Worm (Caenorhabditis elegans) whole organism, late embryonic: ENCODE measurements around the gene Y36E3A.2.
A peak's percentile ranks its signal among the peaks of the same experiment; 100 is the strongest.

Source experiments
- F13H6.1 ChIP-seq: sonication (generic microtip); optimal IDR thresholded peaks from 2 replicates; lab custom pipeline; 2016; ENCODE audit warnings: missing genetic modification characterization, missing compliant biosample characterization
- T23F11.4 ChIP-seq: fragments of 200-800 bp; sonication (Bioruptor generic); optimal IDR thresholded peaks from 2 replicates; lab custom pipeline; 2018; ENCODE audit warnings: mild to moderate bottlenecking, missing genetic modification characterization, missing compliant biosample characterization
- Y22D7AL.16 ChIP-seq: sonication (generic microtip); optimal IDR thresholded peaks from 2 replicates; lab custom pipeline; 2016; ENCODE audit warnings: missing genetic modification characterization, missing compliant biosample characterization
- ama-1 ChIP-seq: fragments of 150-350 bp; optimal IDR thresholded peaks from 2 replicates; lab custom pipeline; 2014
- ceh-14 ChIP-seq: sonication (generic microtip); optimal IDR thresholded peaks from 2 replicates; lab custom pipeline; 2016; ENCODE audit warnings: missing genotype, missing genetic modification characterization, missing compliant biosample characterization
- ceh-18 ChIP-seq: sonication (generic microtip); optimal IDR thresholded peaks from 2 replicates; lab custom pipeline; 2016; ENCODE audit warnings: missing genetic modification characterization, missing compliant biosample characterization
- ceh-19 ChIP-seq: fragments of 200-800 bp; sonication (Bioruptor generic); optimal IDR thresholded peaks from 2 replicates; lab custom pipeline; 2018; ENCODE audit warnings: mild to moderate bottlenecking, missing genetic modification characterization, missing compliant biosample characterization
- ceh-2 ChIP-seq: sonication (generic microtip); optimal IDR thresholded peaks from 2 replicates; lab custom pipeline; 2016; ENCODE audit warnings: missing genotype, missing genetic modification characterization, missing compliant biosample characterization
- ceh-22 ChIP-seq: sonication (generic microtip); optimal IDR thresholded peaks from 2 replicates; lab custom pipeline; 2017; ENCODE audit warnings: missing biosample characterization, missing genetic modification characterization
- ceh-24 ChIP-seq: sonication (generic microtip); optimal IDR thresholded peaks from 2 replicates; lab custom pipeline; 2016; ENCODE audit warnings: mild to moderate bottlenecking, missing genetic modification characterization, missing compliant biosample characterization
- ceh-30 ChIP-seq: fragments of 150-350 bp; optimal IDR thresholded peaks from 2 replicates; lab custom pipeline; 2014; ENCODE audit warnings: missing biosample characterization, missing genetic modification characterization
- ceh-31 ChIP-seq: sonication (generic microtip); optimal IDR thresholded peaks from 2 replicates; lab custom pipeline; 2016; ENCODE audit warnings: missing genetic modification characterization, missing compliant biosample characterization
- ceh-34 ChIP-seq: sonication (generic microtip); optimal IDR thresholded peaks from 2 replicates; lab custom pipeline; 2016; ENCODE audit warnings: mild to moderate bottlenecking, missing genetic modification characterization, missing compliant biosample characterization
- ceh-45 ChIP-seq: fragments of 200-800 bp; sonication (Bioruptor generic); IDR thresholded peaks from 2 replicates; pipeline ENCODE4 v1.3.6; 2022; ENCODE audit warnings: missing genetic modification reagents, missing genetic modification characterization, missing compliant biosample characterization
- ceh-48 ChIP-seq: sonication (generic microtip); optimal IDR thresholded peaks from 2 replicates; lab custom pipeline; 2016; ENCODE audit warnings: missing genetic modification characterization, inconsistent platforms, missing compliant biosample characterization
- ceh-6 ChIP-seq: fragments of 200-800 bp; sonication (Bioruptor generic); optimal IDR thresholded peaks from 2 replicates; lab custom pipeline; 2018; ENCODE audit warnings: mild to moderate bottlenecking, missing genetic modification characterization, missing compliant biosample characterization
- ceh-9 ChIP-seq: sonication (generic microtip); optimal IDR thresholded peaks from 2 replicates; lab custom pipeline; 2016; ENCODE audit warnings: mild to moderate bottlenecking, missing genetic modification characterization, inconsistent platforms, missing compliant biosample characterization
- che-1 ChIP-seq: sonication (generic microtip); optimal IDR thresholded peaks from 2 replicates; lab custom pipeline; 2016; ENCODE audit warnings: mild to moderate bottlenecking, missing genetic modification characterization, missing compliant biosample characterization
- dmd-4 ChIP-seq: sonication (generic microtip); optimal IDR thresholded peaks from 2 replicates; lab custom pipeline; 2016; ENCODE audit warnings: borderline replicate concordance, missing genetic modification characterization, missing compliant biosample characterization
- dve-1 ChIP-seq: sonication (generic microtip); optimal IDR thresholded peaks from 2 replicates; lab custom pipeline; 2017; ENCODE audit warnings: antibody characterized with exemption, mild to moderate bottlenecking, missing genetic modification characterization, missing compliant biosample characterization
- elt-2 ChIP-seq: sonication (generic microtip); optimal IDR thresholded peaks from 2 replicates; lab custom pipeline; 2016; ENCODE audit warnings: missing genetic modification reagents, missing genetic modification characterization, missing compliant biosample characterization
- elt-4 ChIP-seq: sonication (generic microtip); optimal IDR thresholded peaks from 2 replicates; lab custom pipeline; 2016; ENCODE audit warnings: missing genetic modification characterization, missing compliant biosample characterization
- eyg-1 ChIP-seq: sonication (generic microtip); optimal IDR thresholded peaks from 2 replicates; lab custom pipeline; 2016; ENCODE audit warnings: missing genotype, missing genetic modification characterization, missing compliant biosample characterization
- fkh-6 ChIP-seq: sonication (generic microtip); optimal IDR thresholded peaks from 2 replicates; lab custom pipeline; 2016; ENCODE audit warnings: missing genetic modification characterization, missing compliant biosample characterization
- hlh-6 ChIP-seq: sonication (generic microtip); optimal IDR thresholded peaks from 2 replicates; lab custom pipeline; 2016; ENCODE audit warnings: missing genotype, missing genetic modification characterization, missing compliant biosample characterization
- madf-2 ChIP-seq: sonication (generic microtip); optimal IDR thresholded peaks from 2 replicates; lab custom pipeline; 2017; ENCODE audit warnings: missing genetic modification characterization, missing compliant biosample characterization
- nhr-11 ChIP-seq: fragments of 150-350 bp; optimal IDR thresholded peaks from 2 replicates; lab custom pipeline; 2014; ENCODE audit warnings: missing biosample characterization, missing genetic modification characterization
- npax-4 ChIP-seq: sonication (generic microtip); optimal IDR thresholded peaks from 2 replicates; lab custom pipeline; 2016; ENCODE audit warnings: missing genetic modification characterization, missing compliant biosample characterization
- odd-2 ChIP-seq: sonication (generic microtip); optimal IDR thresholded peaks from 2 replicates; lab custom pipeline; 2017; ENCODE audit warnings: antibody characterized with exemption, mild to moderate bottlenecking, missing genetic modification characterization, missing compliant biosample characterization
- pat-9 ChIP-seq: fragments of 200-800 bp; sonication (Bioruptor generic); optimal IDR thresholded peaks from 2 replicates; lab custom pipeline; 2018; ENCODE audit warnings: mild to moderate bottlenecking, missing genetic modification characterization, moderate library complexity, missing compliant biosample characterization
- pha-2 ChIP-seq: sonication (generic microtip); optimal IDR thresholded peaks from 2 replicates; lab custom pipeline; 2017; ENCODE audit warnings: mild to moderate bottlenecking, missing genetic modification characterization, missing compliant biosample characterization
- pha-4 ChIP-seq: fragments of 150-350 bp; optimal IDR thresholded peaks from 2 replicates; lab custom pipeline; 2018; ENCODE audit warnings: missing biosample characterization, missing genetic modification reagents, missing genetic modification characterization
- pqm-1 ChIP-seq: sonication (generic microtip); optimal IDR thresholded peaks from 2 replicates; lab custom pipeline; 2016; ENCODE audit warnings: missing genetic modification characterization, missing compliant biosample characterization
- ref-2 ChIP-seq: sonication (generic microtip); optimal IDR thresholded peaks from 2 replicates; lab custom pipeline; 2016; ENCODE audit warnings: missing genetic modification characterization, missing compliant biosample characterization
- sox-2 ChIP-seq: fragments of 200-800 bp; sonication (Bioruptor generic); IDR thresholded peaks from 2 replicates; pipeline ENCODE4 v1.3.6; 2022; ENCODE audit warnings: missing genetic modification reagents, missing genetic modification characterization, missing compliant biosample characterization
- sox-4 ChIP-seq: sonication (generic microtip); optimal IDR thresholded peaks from 2 replicates; lab custom pipeline; 2017; ENCODE audit warnings: mild to moderate bottlenecking, missing genetic modification characterization, inconsistent platforms, missing compliant biosample characterization
- syd-9 ChIP-seq: sonication (generic microtip); optimal IDR thresholded peaks from 2 replicates; lab custom pipeline; 2016; ENCODE audit warnings: mild to moderate bottlenecking, missing genetic modification characterization, moderate library complexity, missing compliant biosample characterization
- tbx-2 ChIP-seq: sonication (generic microtip); optimal IDR thresholded peaks from 2 replicates; lab custom pipeline; 2016; ENCODE audit warnings: missing genetic modification characterization, missing compliant biosample characterization
- tbx-7 ChIP-seq: sonication (generic microtip); optimal IDR thresholded peaks from 2 replicates; lab custom pipeline; 2016; ENCODE audit warnings: missing genotype, missing genetic modification characterization, missing compliant biosample characterization
- ttx-3 ChIP-seq: sonication (generic microtip); optimal IDR thresholded peaks from 2 replicates; lab custom pipeline; 2016; ENCODE audit warnings: missing genetic modification reagents, missing genetic modification characterization, missing compliant biosample characterization
- unc-3 ChIP-seq, 2 experiments: fragments of 200-800 bp in 1 of 2; sonication (Bioruptor generic) in 1 of 2; sonication (generic microtip) in 1 of 2; conservative IDR thresholded peaks in 1 of 2; optimal IDR thresholded peaks in 1 of 2; 2 replicates each; pipeline versions ENCODE4 v1.3.6 to Lab custom; 2016 to 2022; ENCODE audit warnings: missing compliant biosample characterization in 2 of 2, missing genetic modification characterization in 2 of 2, missing genetic modification reagents in 1 of 2
- unc-55 ChIP-seq: sonication (generic microtip); optimal IDR thresholded peaks from 2 replicates; lab custom pipeline; 2017; ENCODE audit warnings: missing biosample characterization, missing genetic modification reagents, missing genetic modification characterization
- ztf-16 ChIP-seq: sonication (generic microtip); optimal IDR thresholded peaks from 2 replicates; lab custom pipeline; 2017; ENCODE audit warnings: missing genetic modification characterization, missing compliant biosample characterization

Y36E3A.2 gene

DNA sequence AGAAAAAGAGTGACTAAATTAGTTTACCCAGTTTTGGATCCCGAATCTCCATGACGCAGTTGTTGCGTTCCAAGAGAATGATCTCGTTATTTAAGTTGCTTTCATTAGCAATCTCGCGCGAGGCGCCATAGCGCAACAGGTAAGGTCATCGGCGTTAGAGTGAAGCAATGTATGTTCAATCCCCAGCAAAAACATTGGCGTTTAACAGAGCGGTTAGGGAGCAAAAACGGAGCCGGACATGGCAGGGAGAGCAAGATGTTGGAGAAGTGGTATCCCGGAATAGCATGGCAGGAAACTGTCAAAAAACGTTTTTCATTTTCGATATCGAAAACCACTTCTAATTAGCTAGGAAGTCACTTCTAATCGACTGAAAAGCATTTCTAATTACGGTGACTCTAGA lies 28.5 kb downstream of the Y36E3A.2 start:
- no peak for TF ChIP-seq ceh-30 (tag; lab: Kevin White, UChicago)
- TF ChIP-seq ceh-22, result no peak
- TF ChIP-seq F13H6.1, result no peak
- no peak for TF ChIP-seq dve-1 (tag; lab: Kevin White, UChicago)
- no peak for TF ChIP-seq unc-55
- no peak for TF ChIP-seq ceh-2

DNA sequence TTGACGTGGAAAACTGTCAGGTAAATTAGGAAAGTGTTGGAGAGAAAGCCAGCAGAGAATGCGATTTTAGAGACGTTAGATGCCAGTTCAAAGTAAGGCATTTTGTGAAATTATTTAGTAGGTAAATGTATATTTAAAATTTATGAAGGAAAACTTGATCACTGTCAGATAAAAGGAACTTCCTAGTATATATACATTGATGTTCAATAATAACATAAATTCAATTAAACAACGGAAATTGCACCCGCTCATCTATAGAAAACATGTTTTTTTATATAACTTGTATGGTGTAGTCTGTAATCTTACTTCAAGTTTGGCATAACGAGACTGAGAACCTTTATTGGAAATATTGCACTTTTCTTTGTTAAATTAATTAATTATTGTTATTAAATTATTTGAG lies 33.2 kb downstream of the Y36E3A.2 start, which contains the start of gene str-71:
TSS of gene str-71 (minus strand) at position 101 of the 400 bp plus-strand sequence.
- TF ChIP-seq Y22D7AL.16 (no peak), ceh-14 (tag; lab: Kevin White, UChicago) (no peak), ama-1 (lab: Kevin White, UChicago) (no peak), syd-9 (tag; lab: Kevin White, UChicago) (no peak)

DNA sequence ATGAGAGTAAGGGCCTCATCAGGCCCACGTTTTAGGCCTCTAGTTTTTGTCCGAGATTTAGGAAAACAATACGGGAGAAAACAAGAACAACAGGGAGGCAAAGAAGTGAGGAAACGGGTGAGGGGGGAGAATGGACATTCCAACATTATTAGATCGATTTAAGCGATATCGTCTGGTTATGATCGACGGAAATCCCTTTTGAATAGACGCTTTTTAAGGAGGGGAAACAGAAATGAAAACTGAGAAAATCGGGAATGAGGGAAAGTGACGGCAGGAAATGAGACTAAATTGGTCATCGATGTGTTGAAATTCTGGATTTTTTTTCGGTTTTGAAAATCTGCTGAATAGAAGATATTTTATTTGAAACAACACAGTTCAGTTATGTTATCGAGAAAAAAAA lies 38.6 kb downstream of the Y36E3A.2 start, which contains the start of gene rocf-1:
TSS of gene rocf-1 (minus strand) at position 101 of the 400 bp plus-strand sequence.
- TF ChIP-seq npax-4 (tag; lab: Kevin White, UChicago), result no peak
- no peak for TF ChIP-seq ref-2 (tag; lab: Kevin White, UChicago)
- no peak for TF ChIP-seq Y22D7AL.16
- TF ChIP-seq pha-4, result no peak
- no peak for TF ChIP-seq ttx-3 (tag; lab: Kevin White, UChicago)
- TF ChIP-seq ztf-16, result no peak
- no peak for TF ChIP-seq ama-1 (lab: Kevin White, UChicago)
- TF ChIP-seq ceh-18, result no peak
- no peak for TF ChIP-seq unc-3 (GFP tag; conservative IDR thresholded peaks at IDR 0.05; lab: Robert Waterston, UW)
- no peak for TF ChIP-seq unc-3 (tag; optimal IDR thresholded peaks at IDR 0.05; lab: Kevin White, UChicago)
- no peak for TF ChIP-seq madf-2 (tag; lab: Kevin White, UChicago)
- TF ChIP-seq ceh-9 (tag; lab: Kevin White, UChicago), result no peak
- no peak for TF ChIP-seq ceh-31
- TF ChIP-seq unc-55, result no peak
- TF ChIP-seq tbx-7, result no peak

DNA sequence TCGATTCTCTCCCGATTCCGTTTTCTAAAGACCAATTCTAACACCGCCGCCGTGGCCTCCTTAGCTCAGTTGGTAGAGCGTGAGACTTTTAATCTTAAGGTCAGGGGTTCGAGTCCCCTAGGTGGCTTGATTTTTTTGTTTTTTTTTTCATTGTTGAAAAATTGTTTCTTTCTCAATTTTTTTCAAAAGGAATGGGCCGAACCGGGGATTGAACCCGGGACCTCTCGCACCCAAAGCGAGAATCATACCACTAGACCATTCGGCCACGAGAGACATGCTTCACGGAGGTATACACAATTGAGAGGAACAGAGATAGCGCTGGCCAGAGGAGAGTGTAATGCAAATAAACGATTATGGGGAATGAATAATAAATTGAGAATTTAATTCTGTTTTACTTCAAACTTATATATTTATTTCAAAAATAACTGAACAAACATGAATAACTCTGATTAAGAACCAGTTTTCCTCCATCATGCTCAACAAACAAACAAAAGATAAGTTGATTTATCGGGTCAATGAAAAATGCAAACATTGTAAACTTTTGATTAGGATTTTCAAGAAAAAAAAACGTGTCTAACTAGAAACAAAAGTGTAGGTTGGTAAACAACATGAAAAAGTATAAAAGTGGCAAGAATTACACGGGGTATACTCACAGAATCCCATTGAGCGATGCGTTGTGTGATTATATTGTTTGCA lies 39.3 kb downstream of the Y36E3A.2 start, which contains the start of gene pqn-71:
TSS of gene pqn-71 (plus strand) at position 646 of the 696 bp plus-strand sequence.
- TF ChIP-seq npax-4 (tag; lab: Kevin White, UChicago), result peak; percentile 71
- TF ChIP-seq odd-2 (tag; lab: Kevin White, UChicago), result no peak
- peak; percentile 82 for TF ChIP-seq tbx-2
- peak; percentile 80 for TF ChIP-seq che-1 (tag; lab: Kevin White, UChicago)
- no peak for TF ChIP-seq ceh-22
- peak; percentile 83 for TF ChIP-seq dve-1 (tag; lab: Kevin White, UChicago)
- peak; percentile 84 for TF ChIP-seq ceh-19
- TF ChIP-seq ztf-16, result peak; percentile 71
- peak; percentile 75 for TF ChIP-seq unc-3 (GFP tag; conservative IDR thresholded peaks at IDR 0.05; lab: Robert Waterston, UW)
- peak; percentile 88 for TF ChIP-seq unc-3 (tag; optimal IDR thresholded peaks at IDR 0.05; lab: Kevin White, UChicago)
- TF ChIP-seq dmd-4 (tag; lab: Kevin White, UChicago), result peak; percentile 93
- TF ChIP-seq ceh-6 (GFP tag; lab: Kevin White, UChicago), result peak; percentile 79
- peak; percentile 84 for TF ChIP-seq syd-9 (tag; lab: Kevin White, UChicago)
- TF ChIP-seq ceh-34 (tag; lab: Kevin White, UChicago), result peak; percentile 86
- peak; percentile 89 for TF ChIP-seq ceh-14 (tag; lab: Kevin White, UChicago)
- peak; percentile 86 for TF ChIP-seq hlh-6 (tag; lab: Kevin White, UChicago)
- peak; percentile 80 for TF ChIP-seq pha-2 (tag; lab: Kevin White, UChicago)
- no peak for TF ChIP-seq pha-4
- TF ChIP-seq nhr-11 (tag; lab: Kevin White, UChicago), result no peak
- TF ChIP-seq ceh-45 (GFP tag; lab: Robert Waterston, UW), result peak; percentile 73
- peak; percentile 72 for TF ChIP-seq sox-2
- peak; percentile 79 for TF ChIP-seq ref-2 (tag; lab: Kevin White, UChicago)
- peak; percentile 64 for TF ChIP-seq ceh-2
- TF ChIP-seq tbx-7, result peak; percentile 61
- peak; percentile 47 for TF ChIP-seq eyg-1 (tag; lab: Kevin White, UChicago)
- TF ChIP-seq sox-4, result peak; percentile 77
- peak; percentile 91 for TF ChIP-seq elt-2
- peak; percentile 66 for TF ChIP-seq ceh-24
- TF ChIP-seq elt-4, result no peak
- TF ChIP-seq unc-55, result no peak
- peak; percentile 76 for TF ChIP-seq F13H6.1
- TF ChIP-seq pqm-1 (tag; lab: Kevin White, UChicago), result peak; percentile 87
- TF ChIP-seq fkh-6 (tag; lab: Kevin White, UChicago), result peak; percentile 83
- TF ChIP-seq ceh-48 (tag; lab: Kevin White, UChicago), result peak; percentile 53
- peak; percentile 18 for TF ChIP-seq ceh-9 (tag; lab: Kevin White, UChicago)
- TF ChIP-seq pat-9 (tag; lab: Kevin White, UChicago), result peak; percentile 87
- TF ChIP-seq T23F11.4 (GFP tag; lab: Kevin White, UChicago), result peak; percentile 79
